Worm (Caenorhabditis elegans): ENCODE measurements around the gene gst-14.

ce11 chrII:13617808-13618207 is 1.9 kb upstream of the gst-14 start, which contains the start of gene gst-12:
- TF ChIP-seq lin-13 (GFP tag; optimal IDR thresholded peaks at IDR 0.05) (no peak), zip-2 (tag; optimal IDR thresholded peaks at IDR 0.05) (no peak), pha-4 (GFP tag; IDR thresholded peaks at IDR 0.05) (no peak), pha-4 (tag; optimal IDR thresholded peaks at IDR 0.05) (no peak), nhr-11 (tag; optimal IDR thresholded peaks at IDR 0.05) (no peak), ceh-82 (tag; optimal IDR thresholded peaks at IDR 0.05) (no peak), ama-1 (optimal IDR thresholded peaks at IDR 0.05) (no peak), egl-27 (tag; optimal IDR thresholded peaks at IDR 0.05) (no peak)
